Worm (Caenorhabditis elegans): ENCODE measurements around the gene B0281.4.

DNA sequence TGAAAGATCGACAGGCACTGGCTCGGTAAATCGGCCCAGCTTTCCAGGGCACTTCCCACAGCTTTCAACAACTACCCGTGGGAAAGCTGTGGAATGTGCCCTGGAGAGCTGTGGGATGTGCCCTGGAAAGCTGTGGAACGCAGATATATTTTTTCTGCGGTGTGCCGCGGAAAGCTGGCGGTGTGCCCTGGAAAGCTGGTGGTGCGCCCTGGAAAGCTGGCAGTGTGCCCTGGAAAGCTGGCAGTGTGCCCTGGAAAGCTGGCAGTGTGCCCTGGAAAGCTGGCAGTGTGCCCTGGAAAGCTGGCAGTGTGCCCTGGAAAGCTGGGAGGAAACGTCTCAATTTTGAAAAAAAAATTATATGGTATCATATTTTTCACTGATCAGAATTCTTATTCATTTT, 24.9 kb downstream of the B0281.4 start:
- no peak for TF ChIP-seq fos-1 (tag; optimal IDR thresholded peaks at IDR 0.05)
- TF ChIP-seq ztf-11 (tag; optimal IDR thresholded peaks at IDR 0.05): no peak
- TF ChIP-seq aly-2 (tag; optimal IDR thresholded peaks at IDR 0.05): no peak
- TF ChIP-seq ceh-82 (tag; optimal IDR thresholded peaks at IDR 0.05): no peak
- TF ChIP-seq mdl-1 (tag; optimal IDR thresholded peaks at IDR 0.05): no peak
- TF ChIP-seq nfya-1 (tag; optimal IDR thresholded peaks at IDR 0.05; ENCODE audit: insufficient read depth): no peak
- TF ChIP-seq pha-4 (tag; optimal IDR thresholded peaks at IDR 0.05): no peak
- no peak for TF ChIP-seq ceh-28 (tag; optimal IDR thresholded peaks at IDR 0.05)
- no peak for TF ChIP-seq lin-39 (tag; optimal IDR thresholded peaks at IDR 0.05)
- TF ChIP-seq unc-62 (GFP tag; optimal IDR thresholded peaks at IDR 0.05): no peak
